Fruit fly (Drosophila melanogaster) whole organism, embryonic: Measurements from ENCODE around the gene CG9514.
A peak's percentile ranks its signal among the peaks of the same experiment; 100 is the strongest.

Experiments
- Ada2b ChIP-seq: fragments of 200-800 bp; sonication (Bioruptor generic); IDR thresholded peaks from 2 replicates; pipeline ENCODE4 v1.3.6; 2022; ENCODE audit warnings: missing biosample characterization, missing genetic modification characterization
- Atf-2 ChIP-seq: fragments of 200-800 bp; sonication (Bioruptor generic); optimal IDR thresholded peaks from 2 replicates; lab custom pipeline; 2016; ENCODE audit warnings: missing biosample characterization, missing genetic modification characterization
- B-H2 ChIP-seq: fragments of 200-800 bp; sonication (Bioruptor generic); optimal IDR thresholded peaks from 2 replicates; lab custom pipeline; 2018; ENCODE audit warnings: missing biosample characterization, mild to moderate bottlenecking, missing genetic modification characterization
- C15 ChIP-seq: fragments of 200-800 bp; sonication (Bioruptor generic); IDR thresholded peaks from 3 replicates; pipeline ENCODE4 v1.3.6; 2022; ENCODE audit warnings: missing biosample characterization, missing genetic modification characterization
- CG10321 ChIP-seq: fragments of 200-800 bp; sonication (Bioruptor generic); IDR thresholded peaks from 2 replicates; pipeline ENCODE4 v1.3.6; 2022; ENCODE audit warnings: missing biosample characterization, missing genetic modification characterization
- CG10959 ChIP-seq: fragments of 200-800 bp; sonication (Bioruptor generic); IDR thresholded peaks from 2 replicates; pipeline ENCODE4 v1.3.6; 2022; ENCODE audit warnings: missing biosample characterization, missing genetic modification characterization
- CG11696 ChIP-seq: fragments of 200-800 bp; sonication (Bioruptor generic); IDR thresholded peaks from 2 replicates; pipeline ENCODE4 v1.3.6; 2022; ENCODE audit warnings: missing biosample characterization, missing genetic modification characterization
- CG13287 ChIP-seq: fragments of 200-800 bp; sonication (Bioruptor generic); IDR thresholded peaks from 2 replicates; pipeline ENCODE4 v1.3.6; 2022; ENCODE audit warnings: missing biosample characterization, missing genetic modification characterization; ENCODE audit not compliant: partially characterized antibody
- CG13894 ChIP-seq: fragments of 200-800 bp; sonication (Bioruptor generic); optimal IDR thresholded peaks from 3 replicates; lab custom pipeline; 2018; ENCODE audit warnings: missing biosample characterization, mild to moderate bottlenecking, missing genetic modification characterization, moderate library complexity
- CG15696 ChIP-seq: fragments of 200-800 bp; sonication (Bioruptor generic); optimal IDR thresholded peaks from 2 replicates; lab custom pipeline; 2019; ENCODE audit warnings: missing biosample characterization, mild to moderate bottlenecking, missing genetic modification characterization, moderate library complexity
- CG16815 ChIP-seq: fragments of 200-800 bp; sonication (Bioruptor generic); optimal IDR thresholded peaks from 3 replicates; lab custom pipeline; 2017; ENCODE audit warnings: missing biosample characterization, mild to moderate bottlenecking, missing genetic modification characterization
- CG18011 ChIP-seq: fragments of 200-800 bp; sonication (Bioruptor generic); optimal IDR thresholded peaks from 2 replicates; lab custom pipeline; 2017; ENCODE audit warnings: missing biosample characterization, missing genetic modification characterization, mild to moderate bottlenecking, moderate library complexity, missing genotype
- CG18599 ChIP-seq: fragments of 200-800 bp; sonication (Bioruptor generic); optimal IDR thresholded peaks from 3 replicates; lab custom pipeline; 2017; ENCODE audit warnings: missing biosample characterization, missing genetic modification characterization, mild to moderate bottlenecking, moderate library complexity, missing genetic modification reagents
- CG2889 ChIP-seq: fragments of 200-800 bp; sonication (Bioruptor generic); IDR thresholded peaks from 3 replicates; pipeline ENCODE4 v1.3.6; 2022; ENCODE audit warnings: missing biosample characterization, missing genetic modification characterization
- CG3163 ChIP-seq: fragments of 200-800 bp; sonication (Bioruptor generic); optimal IDR thresholded peaks from 3 replicates; lab custom pipeline; 2016; ENCODE audit warnings: missing biosample characterization, missing genetic modification characterization
- CG3838 ChIP-seq: fragments of 200-800 bp; sonication (Bioruptor generic); optimal IDR thresholded peaks from 3 replicates; lab custom pipeline; 2016; ENCODE audit warnings: missing biosample characterization, missing genetic modification characterization
- CG4707 ChIP-seq: fragments of 200-800 bp; sonication (Bioruptor generic); optimal IDR thresholded peaks from 2 replicates; lab custom pipeline; 2018; ENCODE audit warnings: missing biosample characterization, mild to moderate bottlenecking, missing genetic modification characterization, moderate library complexity
- CG9797 ChIP-seq: fragments of 200-800 bp; sonication (Bioruptor generic); optimal IDR thresholded peaks from 3 replicates; lab custom pipeline; 2018; ENCODE audit warnings: missing biosample characterization, mild to moderate bottlenecking, missing genetic modification characterization
- Fer2 ChIP-seq: fragments of 200-800 bp; sonication (Bioruptor generic); optimal IDR thresholded peaks from 2 replicates; lab custom pipeline; 2018; ENCODE audit warnings: missing biosample characterization, mild to moderate bottlenecking, missing genetic modification characterization, moderate library complexity
- Hey ChIP-seq: fragments of 200-800 bp; sonication (Bioruptor generic); optimal IDR thresholded peaks from 3 replicates; lab custom pipeline; 2018; ENCODE audit warnings: missing biosample characterization, mild to moderate bottlenecking, missing genetic modification characterization
- Kr ChIP-seq: fragments of 200-800 bp; sonication (Bioruptor generic); optimal IDR thresholded peaks from 2 replicates; lab custom pipeline; 2017; ENCODE audit warnings: missing biosample characterization, mild to moderate bottlenecking, missing genetic modification characterization
- MBD-R2 ChIP-seq: fragments of 200-800 bp; sonication (Bioruptor generic); IDR thresholded peaks from 2 replicates; pipeline ENCODE4 v1.3.6; 2022; ENCODE audit warnings: missing biosample characterization, missing genetic modification characterization
- MTF-1 ChIP-seq: fragments of 200-800 bp; sonication (Bioruptor generic); optimal IDR thresholded peaks from 2 replicates; lab custom pipeline; 2018; ENCODE audit warnings: missing biosample characterization, mild to moderate bottlenecking, missing genetic modification characterization, borderline replicate concordance
- Meics ChIP-seq: fragments of 200-800 bp; sonication (Bioruptor generic); optimal IDR thresholded peaks from 2 replicates; lab custom pipeline; 2017; ENCODE audit warnings: missing biosample characterization, mild to moderate bottlenecking, missing genetic modification characterization
- NC2β ChIP-seq: fragments of 200-800 bp; sonication (Bioruptor generic); optimal IDR thresholded peaks from 2 replicates; lab custom pipeline; 2016; ENCODE audit warnings: missing biosample characterization, missing genetic modification characterization
- Poxn ChIP-seq: fragments of 200-800 bp; sonication (Bioruptor generic); IDR thresholded peaks from 2 replicates; pipeline ENCODE4 v1.3.6; 2022; ENCODE audit warnings: missing biosample characterization, missing genetic modification characterization
- Rx ChIP-seq: fragments of 200-800 bp; sonication (Bioruptor generic); IDR thresholded peaks from 2 replicates; pipeline ENCODE4 v1.3.6; 2022; ENCODE audit warnings: missing biosample characterization, missing genetic modification characterization
- Sox102F ChIP-seq: fragments of 200-800 bp; sonication (Bioruptor generic); optimal IDR thresholded peaks from 2 replicates; lab custom pipeline; 2018; ENCODE audit warnings: missing biosample characterization, mild to moderate bottlenecking, missing genetic modification characterization, moderate library complexity
- Sry-δ ChIP-seq: fragments of 200-800 bp; sonication (Bioruptor generic); optimal IDR thresholded peaks from 2 replicates; lab custom pipeline; 2016; ENCODE audit warnings: missing biosample characterization, missing genetic modification characterization
- TFAM ChIP-seq: fragments of 200-800 bp; sonication (Bioruptor generic); optimal IDR thresholded peaks from 2 replicates; lab custom pipeline; 2017; ENCODE audit warnings: missing biosample characterization, missing genetic modification characterization, inconsistent platforms
- amos ChIP-seq: fragments of 200-800 bp; sonication (Bioruptor generic); IDR thresholded peaks from 2 replicates; pipeline ENCODE4 v1.3.6; 2022; ENCODE audit warnings: missing biosample characterization, missing genetic modification characterization; ENCODE audit not compliant: partially characterized antibody
- aop ChIP-seq: fragments of 200-800 bp; sonication (Bioruptor generic); IDR thresholded peaks from 2 replicates; pipeline ENCODE4 v1.3.6; 2022; ENCODE audit warnings: missing biosample characterization, missing genetic modification characterization
- ci ChIP-seq: fragments of 200-800 bp; sonication (Bioruptor generic); IDR thresholded peaks from 3 replicates; pipeline ENCODE4 v1.3.6; 2022; ENCODE audit warnings: missing biosample characterization, missing genetic modification characterization
- dmrt11E ChIP-seq: fragments of 200-800 bp; sonication (Bioruptor generic); optimal IDR thresholded peaks from 3 replicates; lab custom pipeline; 2018; ENCODE audit warnings: missing biosample characterization, mild to moderate bottlenecking, missing genetic modification characterization, moderate library complexity
- ftz-f1 ChIP-seq: fragments of 200-800 bp; sonication (Bioruptor generic); optimal IDR thresholded peaks from 2 replicates; lab custom pipeline; 2016; ENCODE audit warnings: missing biosample characterization, missing genetic modification characterization
- her ChIP-seq: fragments of 200-800 bp; sonication (Bioruptor generic); optimal IDR thresholded peaks from 2 replicates; lab custom pipeline; 2016; ENCODE audit warnings: missing biosample characterization, missing genetic modification characterization
- klu ChIP-seq: fragments of 200-800 bp; sonication (Bioruptor generic); IDR thresholded peaks from 2 replicates; pipeline ENCODE4 v1.3.6; 2022; ENCODE audit warnings: missing biosample characterization, missing genetic modification characterization
- kni ChIP-seq: fragments of 200-800 bp; sonication (Bioruptor generic); optimal IDR thresholded peaks from 3 replicates; lab custom pipeline; 2017; ENCODE audit warnings: mild to moderate bottlenecking, missing biosample characterization, missing genetic modification reagents, missing genetic modification characterization
- knrl ChIP-seq: fragments of 200-800 bp; sonication (Bioruptor generic); IDR thresholded peaks from 3 replicates; pipeline ENCODE4 v1.3.6; 2022; ENCODE audit warnings: missing biosample characterization, missing genetic modification characterization; ENCODE audit not compliant: partially characterized antibody
- lov ChIP-seq, 2 experiments: fragments of 200-800 bp in 1 of 2; fragments of >200 bp in 1 of 2; sonication (Bioruptor generic) in 1 of 2; IDR thresholded peaks in 1 of 2; optimal IDR thresholded peaks in 1 of 2; 2 replicates in 1 of 2; 3 replicates in 1 of 2; pipeline versions ENCODE4 v1.3.6 to Lab custom; 2017 to 2022; ENCODE audit warnings: missing biosample characterization in 1 of 2, missing genetic modification characterization in 1 of 2
- mirr ChIP-seq: fragments of 200-800 bp; sonication (Bioruptor generic); optimal IDR thresholded peaks from 3 replicates; lab custom pipeline; 2018; ENCODE audit warnings: missing biosample characterization, mild to moderate bottlenecking, missing genetic modification characterization
- odd ChIP-seq: fragments of 200-800 bp; sonication (Bioruptor generic); optimal IDR thresholded peaks from 2 replicates; lab custom pipeline; 2017; ENCODE audit warnings: missing biosample characterization, mild to moderate bottlenecking, missing genetic modification characterization
- pan ChIP-seq, 4 experiments: fragments of >200 bp in 3 of 4; fragments of 200-800 bp in 1 of 4; sonication (Bioruptor generic) in 1 of 4; optimal IDR thresholded peaks in 3 of 4; IDR thresholded peaks in 1 of 4; 2 replicates each; pipeline versions ENCODE4 v1.3.6 to Lab custom; 2017 to 2022; ENCODE audit warnings: missing biosample characterization in 2 of 4, missing genetic modification characterization in 2 of 4, mixed read lengths in 1 of 4
- pzg ChIP-seq: fragments of 200-800 bp; sonication (Bioruptor generic); optimal IDR thresholded peaks from 3 replicates; lab custom pipeline; 2018; ENCODE audit warnings: missing biosample characterization, mild to moderate bottlenecking, missing genetic modification characterization, moderate library complexity
- ranshi ChIP-seq: fragments of 200-800 bp; sonication (Bioruptor generic); IDR thresholded peaks from 2 replicates; pipeline ENCODE4 v1.3.6; 2022; ENCODE audit warnings: missing biosample characterization, missing genetic modification characterization
- tx ChIP-seq: fragments of 200-800 bp; sonication (Bioruptor generic); optimal IDR thresholded peaks from 2 replicates; lab custom pipeline; 2016; ENCODE audit warnings: missing biosample characterization, missing genetic modification characterization
- vnd ChIP-seq: fragments of 200-800 bp; sonication (Bioruptor generic); IDR thresholded peaks from 3 replicates; pipeline ENCODE4 v1.3.6; 2022; ENCODE audit warnings: missing biosample characterization, missing genetic modification characterization; ENCODE audit not compliant: partially characterized antibody
- zen2 ChIP-seq: fragments of 200-800 bp; sonication (Bioruptor generic); IDR thresholded peaks from 3 replicates; pipeline ENCODE4 v1.3.6; 2022; ENCODE audit warnings: missing biosample characterization, missing genetic modification characterization; ENCODE audit not compliant: partially characterized antibody

CG9514 gene

DNA sequence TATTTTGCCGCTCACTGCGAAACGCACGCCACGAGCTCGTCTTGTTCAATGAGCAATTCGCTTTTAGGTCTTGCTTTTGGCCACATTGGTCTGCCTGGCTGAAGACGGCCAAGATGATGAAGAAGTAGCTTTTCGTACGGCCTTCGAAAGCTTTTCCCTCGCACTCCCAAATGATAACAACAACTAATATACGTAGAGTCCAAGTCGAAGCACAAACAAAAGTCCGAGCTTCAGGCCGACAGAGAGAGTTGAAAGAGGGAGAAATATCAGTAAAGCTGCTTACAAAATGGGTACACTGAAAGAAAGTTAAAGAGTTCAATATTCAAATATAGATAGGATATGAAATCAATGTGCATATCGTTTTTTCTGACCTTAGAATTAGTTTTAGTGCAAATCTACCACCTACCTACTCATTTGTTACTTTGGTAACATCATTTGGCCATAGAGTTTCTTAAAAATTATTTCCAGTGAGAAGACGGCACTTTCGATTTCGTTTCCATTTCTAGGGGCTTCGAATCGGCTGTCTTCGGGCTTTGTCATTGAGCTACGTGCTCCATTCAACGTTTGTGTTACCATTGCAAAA, 14.1 kb downstream of the CG9514 start, which contains the start of the genes CG45064 and CG45065 (continued):
- TF ChIP-seq zen2 (GFP tag; lab: Robert Waterston, UW) (no peak), odd (GFP tag; lab: Kevin White, UChicago) (peak; percentile 80), ci (peak; percentile 97), Atf-2 (peak; percentile 73), dmrt11E (tag; lab: Kevin White, UChicago) (peak; percentile 26), B-H2 (no peak), vnd (GFP tag; lab: Robert Waterston, UW) (no peak), Meics (GFP tag; lab: Kevin White, UChicago) (peak; percentile 73), knrl (no peak), amos (GFP tag; lab: Robert Waterston, UW) (no peak), kni (GFP tag; lab: Kevin White, UChicago) (peak; percentile 74), CG16815 (GFP tag; lab: Kevin White, UChicago) (peak; percentile 20), CG11696 (GFP tag; lab: Robert Waterston, UW) (peak; percentile 61; the same call in 1 of the 2 replicates), MBD-R2 (GFP tag; lab: Robert Waterston, UW) (peak; percentile 43; the same call in 1 of the 2 replicates), CG3163 (GFP tag; lab: Kevin White, UChicago) (peak; percentile 66), mirr (no peak), CG3838 (GFP tag; lab: Kevin White, UChicago) (peak; percentile 13), aop (GFP tag; lab: Robert Waterston, UW) (peak; percentile 41; the same call in 1 of the 2 replicates), Sox102F (peak; percentile 95), TFAM (GFP tag; lab: Kevin White, UChicago) (no peak), Fer2 (tag; lab: Kevin White, UChicago) (peak; percentile 3), Kr (no peak), pan (optimal IDR thresholded peaks at IDR 0.05; lab: Kevin White, UChicago) (no peak), pan (GFP tag; optimal IDR thresholded peaks at IDR 0.05 in 1 of 2, IDR thresholded peaks at IDR 0.05 in 1 of 2) (peak in 1 of 2 experiments; percentile 79), CG13894 (tag; lab: Kevin White, UChicago) (no peak), Poxn (GFP tag; lab: Robert Waterston, UW) (no peak), Hey (tag; lab: Kevin White, UChicago) (no peak), pzg (GFP tag; lab: Kevin White, UChicago) (no peak), CG10959 (GFP tag; lab: Robert Waterston, UW) (no peak), ranshi (peak; percentile 77), CG13287 (no peak), klu (no peak; the same call in 1 of the 2 replicates), Ada2b (GFP tag; lab: Robert Waterston, UW) (peak; percentile 69; the same call in 1 of the 2 replicates), her (GFP tag; lab: Kevin White, UChicago) (peak; percentile 77), CG2889 (GFP tag; lab: Robert Waterston, UW) (0 out of 3 replicates have a peak, but pooled peaks have one; percentile 57), CG18011 (GFP tag; lab: Kevin White, UChicago) (peak; percentile 32), lov (optimal IDR thresholded peaks at IDR 0.05; lab: Kevin White, UChicago) (no peak), lov (GFP tag; IDR thresholded peaks at IDR 0.05; lab: Robert Waterston, UW) (no peak; the same call in 1 of the 3 replicates), Rx (GFP tag; lab: Robert Waterston, UW) (peak; percentile 88), CG10321 (no peak), CG9797 (GFP tag; lab: Kevin White, UChicago) (no peak), Sry-δ (GFP tag; lab: Kevin White, UChicago) (peak; percentile 42), CG18599 (GFP tag; lab: Kevin White, UChicago) (peak; percentile 81), CG4707 (GFP tag; lab: Kevin White, UChicago) (peak; percentile 78), NC2β (GFP tag; lab: Kevin White, UChicago) (peak; percentile 73), ftz-f1 (GFP tag; lab: Kevin White, UChicago) (no peak), CG15696 (tag; lab: Kevin White, UChicago) (no peak), MTF-1 (GFP tag; lab: Kevin White, UChicago) (peak; percentile 62), tx (GFP tag; lab: Kevin White, UChicago) (peak; percentile 77), C15 (GFP tag; lab: Robert Waterston, UW) (no peak)
